Worm (Caenorhabditis elegans) whole organism, L4 larva: Measurements from ENCODE around the gene F46C3.7.

Source experiments
- aly-2 ChIP-seq: sonication (generic microtip); optimal IDR thresholded peaks from 2 replicates; lab custom pipeline; 2018; ENCODE audit warnings: missing biosample characterization, missing genetic modification characterization
- ama-1 ChIP-seq: fragments of 150-350 bp; optimal IDR thresholded peaks from 2 replicates; lab custom pipeline; 2014; ENCODE audit warnings: inconsistent platforms, mixed read lengths
- ceh-62 ChIP-seq: sonication (generic microtip); optimal IDR thresholded peaks from 2 replicates; lab custom pipeline; 2017; ENCODE audit warnings: missing biosample characterization, missing genetic modification characterization
- dpl-1 ChIP-seq: fragments of 150-350 bp; optimal IDR thresholded peaks from 2 replicates; lab custom pipeline; 2014; ENCODE audit warnings: missing biosample characterization, missing genetic modification reagents, missing genetic modification characterization
- fkh-10 ChIP-seq: fragments of 150-350 bp; optimal IDR thresholded peaks from 2 replicates; lab custom pipeline; 2014; ENCODE audit warnings: missing biosample characterization, missing genetic modification reagents, missing genetic modification characterization
- fos-1 ChIP-seq: fragments of 150-350 bp; optimal IDR thresholded peaks from 2 replicates; lab custom pipeline; 2014; ENCODE audit warnings: missing biosample characterization, missing genetic modification characterization
- tra-1 ChIP-seq: fragments of 200-800 bp; sonication (Bioruptor generic); IDR thresholded peaks from 2 replicates; pipeline ENCODE4 v1.3.6; 2022; ENCODE audit warnings: missing genetic modification reagents, missing genetic modification characterization, missing compliant biosample characterization

DNA sequence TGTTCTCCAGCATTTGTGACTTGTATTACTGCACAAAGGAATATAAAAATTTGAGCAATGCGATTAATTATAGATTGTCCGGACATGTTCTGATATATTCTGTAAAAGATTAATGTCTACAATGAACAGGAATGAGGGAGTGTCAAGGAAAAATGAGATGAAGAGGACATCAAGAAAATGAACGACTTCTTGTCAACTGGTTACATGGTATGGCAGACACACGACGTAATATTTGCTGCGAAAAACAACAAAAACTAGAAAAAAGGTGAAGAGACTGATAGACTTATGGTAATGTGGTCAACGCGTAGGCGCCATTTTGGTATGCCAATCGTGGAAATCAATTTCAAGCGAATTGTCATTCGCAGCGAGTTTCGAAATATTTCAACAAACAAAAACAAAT, 6.7 kb downstream of the F46C3.7 start, which contains the start of gene igeg-2:
- no peak for TF ChIP-seq aly-2 (tag; lab: Kevin White, UChicago)
- TF ChIP-seq tra-1 (GFP tag; lab: Robert Waterston, UW): no peak
- no peak for TF ChIP-seq fkh-10 (GFP tag; lab: Kevin White, UChicago)
- TF ChIP-seq ama-1 (lab: Kevin White, UChicago): no peak
- no peak for TF ChIP-seq dpl-1 (GFP tag; lab: Kevin White, UChicago)
- no peak for TF ChIP-seq fos-1 (tag; lab: Kevin White, UChicago)
- TF ChIP-seq ceh-62 (tag; lab: Kevin White, UChicago): no peak
